Fruit fly (Drosophila melanogaster) whole organism, embryonic: ENCODE results near the gene CG8851.

Experiments
- Bgb ChIP-seq: fragments of 200-800 bp; sonication (Bioruptor generic); IDR thresholded peaks from 2 replicates; pipeline ENCODE4 v1.3.6; 2022; ENCODE audit warnings: missing biosample characterization, missing genetic modification characterization; ENCODE audit not compliant: partially characterized antibody
- CG10654 ChIP-seq: fragments of 200-800 bp; sonication (Bioruptor generic); optimal IDR thresholded peaks from 2 replicates; lab custom pipeline; 2016; ENCODE audit warnings: missing biosample characterization, missing genetic modification characterization
- CG10959 ChIP-seq: fragments of 200-800 bp; sonication (Bioruptor generic); IDR thresholded peaks from 2 replicates; pipeline ENCODE4 v1.3.6; 2022; ENCODE audit warnings: missing biosample characterization, missing genetic modification characterization
- CG1233 ChIP-seq: fragments of 200-800 bp; sonication (Bioruptor generic); optimal IDR thresholded peaks from 4 replicates; lab custom pipeline; 2018; ENCODE audit warnings: missing biosample characterization, mild to moderate bottlenecking, missing genetic modification characterization
- CG12659 ChIP-seq: fragments of 200-800 bp; sonication (Bioruptor generic); optimal IDR thresholded peaks from 3 replicates; lab custom pipeline; 2017; ENCODE audit warnings: mild to moderate bottlenecking, missing biosample characterization, missing genetic modification reagents, missing genetic modification characterization
- CG13123 ChIP-seq: fragments of 200-800 bp; sonication (Bioruptor generic); optimal IDR thresholded peaks from 2 replicates; lab custom pipeline; 2016; ENCODE audit warnings: missing biosample characterization, missing genetic modification characterization
- CG13624 ChIP-seq: fragments of 200-800 bp; sonication (Bioruptor generic); optimal IDR thresholded peaks from 2 replicates; lab custom pipeline; 2016; ENCODE audit warnings: missing biosample characterization, missing genetic modification characterization
- CG14860 ChIP-seq: fragments of 200-800 bp; sonication (Bioruptor generic); IDR thresholded peaks from 3 replicates; pipeline ENCODE4 v1.3.6; 2022; ENCODE audit warnings: missing biosample characterization, missing genetic modification characterization; ENCODE audit not compliant: partially characterized antibody
- CG17612 ChIP-seq: fragments of 200-800 bp; sonication (Bioruptor generic); IDR thresholded peaks from 2 replicates; pipeline ENCODE4 v1.3.6; 2022; ENCODE audit warnings: missing biosample characterization, missing genetic modification characterization
- CG17829 ChIP-seq: fragments of 200-800 bp; optimal IDR thresholded peaks from 2 replicates; lab custom pipeline; 2019; ENCODE audit warnings: missing biosample characterization, mild to moderate bottlenecking, missing genetic modification characterization, moderate library complexity
- CG1792 ChIP-seq: fragments of 200-800 bp; sonication (Bioruptor generic); optimal IDR thresholded peaks from 2 replicates; lab custom pipeline; 2016; ENCODE audit warnings: missing biosample characterization, missing genetic modification characterization
- CG18476 ChIP-seq: fragments of 200-800 bp; sonication (Bioruptor generic); optimal IDR thresholded peaks from 2 replicates; lab custom pipeline; 2016; ENCODE audit warnings: missing biosample characterization, mild to moderate bottlenecking, missing genetic modification characterization
- CG18619 ChIP-seq: fragments of 200-800 bp; sonication (Bioruptor generic); optimal IDR thresholded peaks from 3 replicates; lab custom pipeline; 2017; ENCODE audit warnings: missing biosample characterization, mild to moderate bottlenecking, missing genetic modification characterization
- CG2199 ChIP-seq: fragments of 200-800 bp; sonication (Bioruptor generic); IDR thresholded peaks from 3 replicates; pipeline ENCODE4 v1.3.6; 2022; ENCODE audit warnings: missing biosample characterization, missing genetic modification characterization
- CG2712 ChIP-seq: fragments of 200-800 bp; optimal IDR thresholded peaks from 3 replicates; lab custom pipeline; 2019; ENCODE audit warnings: missing biosample characterization, mild to moderate bottlenecking, missing genetic modification characterization, moderate library complexity
- CG4360 ChIP-seq: fragments of 200-800 bp; sonication (Bioruptor generic); IDR thresholded peaks from 2 replicates; pipeline ENCODE4 v1.3.6; 2022; ENCODE audit warnings: missing biosample characterization, missing genetic modification characterization
- CG6791 ChIP-seq: fragments of 200-800 bp; sonication (Bioruptor generic); IDR thresholded peaks from 3 replicates; pipeline ENCODE4 v1.3.6; 2022; ENCODE audit warnings: missing biosample characterization, missing genetic modification characterization; ENCODE audit not compliant: partially characterized antibody
- CG7357 ChIP-seq: fragments of 200-800 bp; sonication (Bioruptor generic); IDR thresholded peaks from 3 replicates; pipeline ENCODE4 v1.3.6; 2022; ENCODE audit warnings: missing biosample characterization, missing genetic modification characterization
- CG8388 ChIP-seq: fragments of 200-800 bp; sonication (Bioruptor generic); optimal IDR thresholded peaks from 2 replicates; lab custom pipeline; 2019; ENCODE audit warnings: missing biosample characterization, mild to moderate bottlenecking, missing genetic modification characterization, moderate library complexity
- Dip3 ChIP-seq: fragments of 200-800 bp; sonication (Bioruptor generic); optimal IDR thresholded peaks from 3 replicates; lab custom pipeline; 2016; ENCODE audit warnings: missing biosample characterization, missing genetic modification characterization
- Ets65A ChIP-seq: fragments of 200-800 bp; sonication (Bioruptor generic); peaks from one replicate; lab custom pipeline; 2016; ENCODE audit warnings: missing biosample characterization, missing genetic modification characterization
- Fer2 ChIP-seq: fragments of 200-800 bp; sonication (Bioruptor generic); optimal IDR thresholded peaks from 2 replicates; lab custom pipeline; 2018; ENCODE audit warnings: missing biosample characterization, mild to moderate bottlenecking, missing genetic modification characterization, moderate library complexity
- Fer3 ChIP-seq: fragments of 200-800 bp; sonication (Bioruptor generic); optimal IDR thresholded peaks from 2 replicates; lab custom pipeline; 2018; ENCODE audit warnings: missing biosample characterization, mild to moderate bottlenecking, missing genetic modification characterization, moderate library complexity
- HLH4C ChIP-seq: fragments of 200-800 bp; sonication (Bioruptor generic); IDR thresholded peaks from 3 replicates; pipeline ENCODE4 v1.3.6; 2022; ENCODE audit warnings: missing biosample characterization, missing genetic modification characterization; ENCODE audit not compliant: partially characterized antibody
- HmgD ChIP-seq: fragments of 200-800 bp; sonication (Bioruptor generic); optimal IDR thresholded peaks from 3 replicates; lab custom pipeline; 2016; ENCODE audit warnings: missing biosample characterization, missing genetic modification characterization
- MBD-R2 ChIP-seq: fragments of 200-800 bp; sonication (Bioruptor generic); IDR thresholded peaks from 2 replicates; pipeline ENCODE4 v1.3.6; 2022; ENCODE audit warnings: missing biosample characterization, missing genetic modification characterization
- MTF-1 ChIP-seq: fragments of 200-800 bp; sonication (Bioruptor generic); optimal IDR thresholded peaks from 2 replicates; lab custom pipeline; 2018; ENCODE audit warnings: missing biosample characterization, mild to moderate bottlenecking, missing genetic modification characterization, borderline replicate concordance
- NFAT ChIP-seq: fragments of 200-800 bp; sonication (Bioruptor generic); IDR thresholded peaks from 2 replicates; pipeline ENCODE4 v1.3.6; 2022; ENCODE audit warnings: missing biosample characterization, missing genetic modification characterization
- NfI ChIP-seq: fragments of 200-800 bp; sonication (Bioruptor generic); optimal IDR thresholded peaks from 3 replicates; lab custom pipeline; 2018; ENCODE audit warnings: missing biosample characterization, mild to moderate bottlenecking, missing genetic modification characterization, moderate library complexity
- Rx ChIP-seq: fragments of 200-800 bp; sonication (Bioruptor generic); IDR thresholded peaks from 2 replicates; pipeline ENCODE4 v1.3.6; 2022; ENCODE audit warnings: missing biosample characterization, missing genetic modification characterization
- Ssrp ChIP-seq: fragments of 200-800 bp; sonication (Bioruptor generic); optimal IDR thresholded peaks from 2 replicates; lab custom pipeline; 2018; ENCODE audit warnings: missing biosample characterization, mild to moderate bottlenecking, missing genetic modification characterization, moderate library complexity
- Tbp ChIP-seq: fragments of >200 bp; optimal IDR thresholded peaks from 2 replicates; lab custom pipeline; 2018; ENCODE audit warnings: missing biosample characterization, missing genetic modification characterization
- ab ChIP-seq: fragments of 200-800 bp; sonication (Bioruptor generic); optimal IDR thresholded peaks from 2 replicates; lab custom pipeline; 2016; ENCODE audit warnings: missing biosample characterization, missing genetic modification characterization
- az2 ChIP-seq: fragments of 200-800 bp; sonication (Bioruptor generic); optimal IDR thresholded peaks from 3 replicates; lab custom pipeline; 2016; ENCODE audit warnings: missing biosample characterization, missing genetic modification characterization
- bigmax ChIP-seq: fragments of 200-800 bp; sonication (Bioruptor generic); optimal IDR thresholded peaks from 2 replicates; lab custom pipeline; 2018; ENCODE audit warnings: missing biosample characterization, mild to moderate bottlenecking, missing genetic modification characterization
- crc ChIP-seq: fragments of 200-800 bp; sonication (Bioruptor generic); optimal IDR thresholded peaks from 2 replicates; lab custom pipeline; 2016; ENCODE audit warnings: missing biosample characterization, missing genetic modification characterization
- dysf ChIP-seq: fragments of 200-800 bp; sonication (Bioruptor generic); IDR thresholded peaks from 3 replicates; pipeline ENCODE4 v1.3.6; 2022; ENCODE audit warnings: missing biosample characterization, missing genetic modification characterization
- ftz-f1 ChIP-seq: fragments of 200-800 bp; sonication (Bioruptor generic); optimal IDR thresholded peaks from 2 replicates; lab custom pipeline; 2016; ENCODE audit warnings: missing biosample characterization, missing genetic modification characterization
- fu2 ChIP-seq: fragments of 200-800 bp; sonication (Bioruptor generic); optimal IDR thresholded peaks from 2 replicates; lab custom pipeline; 2016; ENCODE audit warnings: missing biosample characterization, missing genetic modification characterization
- grn ChIP-seq: fragments of 200-800 bp; sonication (Bioruptor generic); optimal IDR thresholded peaks from 3 replicates; lab custom pipeline; 2017; ENCODE audit warnings: missing biosample characterization, missing genetic modification characterization
- h ChIP-seq: fragments of >200 bp; optimal IDR thresholded peaks from 2 replicates; lab custom pipeline; 2017
- lola ChIP-seq, 3 experiments: fragments of >200 bp in 2 of 3; fragments of 200-800 bp in 1 of 3; sonication (Bioruptor generic) in 1 of 3; optimal IDR thresholded peaks; 2 replicates each; lab custom pipeline; 2017 to 2019; ENCODE audit warnings: missing biosample characterization in 3 of 3, missing genetic modification characterization in 3 of 3, mild to moderate bottlenecking in 1 of 3, moderate library complexity in 1 of 3
- p53 ChIP-seq: fragments of 200-800 bp; sonication (Bioruptor generic); optimal IDR thresholded peaks from 2 replicates; lab custom pipeline; 2016; ENCODE audit warnings: missing biosample characterization, missing genetic modification characterization
- pita ChIP-seq: fragments of 200-800 bp; sonication (Bioruptor generic); optimal IDR thresholded peaks from 2 replicates; lab custom pipeline; 2017; ENCODE audit warnings: missing biosample characterization, mild to moderate bottlenecking, missing genetic modification characterization
- prd ChIP-seq, 3 experiments: fragments of >200 bp in 2 of 3; fragments of 200-800 bp in 1 of 3; sonication (Bioruptor generic) in 1 of 3; optimal IDR thresholded peaks in 2 of 3; IDR thresholded peaks in 1 of 3; 2 replicates in 2 of 3; 3 replicates in 1 of 3; pipeline versions ENCODE4 v1.3.6 to Lab custom; 2017 to 2022; ENCODE audit warnings: missing biosample characterization in 1 of 3, missing genetic modification characterization in 1 of 3
- psq ChIP-seq: fragments of 200-800 bp; sonication (Bioruptor generic); optimal IDR thresholded peaks from 2 replicates; lab custom pipeline; 2017; ENCODE audit warnings: missing biosample characterization, missing genetic modification characterization
- slou ChIP-seq: fragments of 200-800 bp; sonication (Bioruptor generic); optimal IDR thresholded peaks from 3 replicates; lab custom pipeline; 2016; ENCODE audit warnings: missing biosample characterization, missing genetic modification characterization
- tio ChIP-seq: fragments of 200-800 bp; sonication (Bioruptor generic); optimal IDR thresholded peaks from 2 replicates; lab custom pipeline; 2017; ENCODE audit warnings: missing biosample characterization, missing genetic modification characterization, inconsistent platforms
- trh ChIP-seq: fragments of 200-800 bp; sonication (Bioruptor generic); optimal IDR thresholded peaks from 2 replicates; lab custom pipeline; 2016; ENCODE audit warnings: missing biosample characterization, missing genetic modification characterization
- unpg ChIP-seq: fragments of 200-800 bp; sonication (Bioruptor generic); optimal IDR thresholded peaks from 3 replicates; lab custom pipeline; 2018; ENCODE audit warnings: missing biosample characterization, mild to moderate bottlenecking, missing genetic modification characterization, moderate library complexity
- zfh1 ChIP-seq: fragments of 200-800 bp; sonication (Bioruptor generic); IDR thresholded peaks from 3 replicates; pipeline ENCODE4 v1.3.6; 2022; ENCODE audit warnings: missing biosample characterization, missing genetic modification characterization
- zfh2 ChIP-seq: fragments of 200-800 bp; sonication (Bioruptor generic); optimal IDR thresholded peaks from 2 replicates; lab custom pipeline; 2016; ENCODE audit warnings: missing biosample characterization, missing genetic modification characterization

CG8851 gene

DNA sequence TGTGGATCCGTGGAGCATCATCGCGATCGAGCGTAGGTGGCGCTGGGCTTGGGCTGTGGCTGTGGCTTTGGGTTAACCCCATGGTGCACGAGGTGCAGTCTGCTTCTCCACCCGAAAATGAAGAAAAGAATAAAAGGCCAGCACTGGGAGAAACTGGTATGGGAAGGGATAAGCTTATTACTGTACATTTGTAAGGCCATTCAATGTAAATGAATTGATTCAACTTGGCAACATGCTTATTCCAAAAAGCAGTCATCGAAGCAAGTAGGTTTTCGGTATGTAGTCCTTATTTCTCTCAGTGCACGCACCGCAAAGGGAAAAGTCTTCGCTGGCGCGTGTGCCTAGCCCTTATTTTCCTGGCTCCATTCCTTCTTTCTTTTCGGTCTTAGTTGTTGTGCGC lies 47.1 kb downstream of the CG8851 start (continued):
- TF ChIP-seq Rx (no peak), Dip3 (GFP tag; lab: Kevin White, UChicago) (no peak), Ets65A (GFP tag; lab: Kevin White, UChicago) (peak; percentile 67), CG14860 (no peak), CG1792 (GFP tag; lab: Kevin White, UChicago) (no peak), crc (GFP tag; lab: Kevin White, UChicago) (peak; percentile 16), CG2199 (no peak), pita (GFP tag; lab: Kevin White, UChicago) (no peak), bigmax (GFP tag; lab: Kevin White, UChicago) (no peak), fu2 (GFP tag; lab: Kevin White, UChicago) (no peak), lola (GFP tag; optimal IDR thresholded peaks at IDR 0.05; lab: Kevin White, UChicago) (peak in 1 of 3 experiments; percentile 76), unpg (GFP tag; lab: Kevin White, UChicago) (peak; percentile 47), CG17829 (tag; lab: Kevin White, UChicago) (peak; percentile 63), h (lab: Kevin White, UChicago) (no peak), CG13123 (GFP tag; lab: Kevin White, UChicago) (no peak), p53 (GFP tag; lab: Kevin White, UChicago) (no peak), CG6791 (GFP tag; lab: Robert Waterston, UW) (no peak), psq (GFP tag; lab: Kevin White, UChicago) (no peak), CG17612 (no peak), tio (GFP tag; lab: Kevin White, UChicago) (no peak), Bgb (GFP tag; lab: Robert Waterston, UW) (no peak), trh (GFP tag; lab: Kevin White, UChicago) (no peak), zfh2 (GFP tag; lab: Kevin White, UChicago) (no peak), zfh1 (GFP tag; lab: Robert Waterston, UW) (peak; percentile 81), slou (no peak), Tbp (GFP tag; lab: Kevin White, UChicago) (no peak), CG12659 (GFP tag; lab: Kevin White, UChicago) (no peak), CG1233 (peak; percentile 35), Fer3 (tag; lab: Kevin White, UChicago) (no peak), NfI (GFP tag; lab: Kevin White, UChicago) (peak; percentile 11), ab (GFP tag; lab: Kevin White, UChicago) (no peak), CG10654 (GFP tag; lab: Kevin White, UChicago) (peak; percentile 10), NFAT (GFP tag; lab: Robert Waterston, UW) (no peak), dysf (GFP tag; lab: Robert Waterston, UW) (peak; percentile 43; the same call in 1 of the 3 replicates), CG13624 (no peak), MTF-1 (GFP tag; lab: Kevin White, UChicago) (no peak), CG4360 (GFP tag; lab: Robert Waterston, UW) (no peak), CG10959 (GFP tag; lab: Robert Waterston, UW) (peak; percentile 54; the same call in 1 of the 2 replicates), CG2712 (peak; percentile 75), prd (optimal IDR thresholded peaks at IDR 0.05; lab: Kevin White, UChicago) (no peak), prd (GFP tag; IDR thresholded peaks at IDR 0.05; lab: Robert Waterston, UW) (peak; percentile 72; the same call in 2 of the 3 replicates), Ssrp (tag; lab: Kevin White, UChicago) (peak; percentile 33), grn (GFP tag; lab: Kevin White, UChicago) (no peak), HmgD (no peak), CG8388 (GFP tag; lab: Kevin White, UChicago) (peak; percentile 20), HLH4C (GFP tag; lab: Robert Waterston, UW) (no peak), Fer2 (no peak), CG7357 (GFP tag; lab: Robert Waterston, UW) (peak; percentile 45; the same call in 1 of the 3 replicates), ftz-f1 (GFP tag; lab: Kevin White, UChicago) (no peak), az2 (peak; percentile 17), MBD-R2 (GFP tag; lab: Robert Waterston, UW) (no peak), CG18619 (no peak), CG18476 (GFP tag; lab: Kevin White, UChicago) (no peak)
